Fruit fly (Drosophila melanogaster): Measurements from ENCODE around the gene CG5937.

The CG5937 gene

DNA sequence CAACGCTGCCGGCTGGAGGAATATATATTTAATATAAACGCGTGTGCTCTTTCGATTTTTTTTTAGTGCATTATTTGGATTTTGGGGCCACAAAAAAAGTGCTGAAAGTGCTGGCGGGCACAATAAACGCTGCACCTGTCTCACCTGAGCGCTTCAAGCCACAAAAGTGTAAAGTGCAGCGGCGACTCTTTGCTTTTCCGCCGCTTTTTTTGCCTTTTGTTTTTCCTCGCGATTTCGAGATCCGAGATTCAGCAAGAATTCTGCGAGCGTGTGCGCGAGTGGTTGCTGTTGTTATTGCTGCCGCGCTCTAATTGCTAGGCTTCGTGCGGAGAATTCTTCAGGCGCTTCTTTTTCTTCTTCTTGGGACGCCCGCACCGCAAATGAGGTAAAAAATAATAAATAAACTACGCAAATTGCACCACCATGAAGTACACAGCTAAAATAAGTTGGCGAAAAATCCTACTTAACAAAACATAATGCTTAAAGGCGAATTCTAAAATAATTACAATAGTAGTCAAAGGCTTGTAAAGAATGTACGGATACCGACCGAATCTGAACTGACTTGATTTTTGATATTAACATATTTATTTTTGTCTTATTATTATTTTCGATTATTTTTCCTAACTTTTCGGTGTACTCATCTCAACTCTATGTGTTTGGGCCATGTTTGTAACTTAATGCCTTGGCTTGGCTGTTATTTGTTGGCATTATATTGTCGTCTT, 11.3 kb downstream of the CG5937 start:
- TF ChIP-seq h (optimal IDR thresholded peaks at IDR 0.05) (no peak), Sin3A (optimal IDR thresholded peaks at IDR 0.05) (no peak), ttk (optimal IDR thresholded peaks at IDR 0.05) (no peak), Myc (optimal IDR thresholded peaks at IDR 0.05) (no peak), insv (optimal IDR thresholded peaks at IDR 0.05) (no peak), psq (optimal IDR thresholded peaks at IDR 0.05) (no peak)

DNA sequence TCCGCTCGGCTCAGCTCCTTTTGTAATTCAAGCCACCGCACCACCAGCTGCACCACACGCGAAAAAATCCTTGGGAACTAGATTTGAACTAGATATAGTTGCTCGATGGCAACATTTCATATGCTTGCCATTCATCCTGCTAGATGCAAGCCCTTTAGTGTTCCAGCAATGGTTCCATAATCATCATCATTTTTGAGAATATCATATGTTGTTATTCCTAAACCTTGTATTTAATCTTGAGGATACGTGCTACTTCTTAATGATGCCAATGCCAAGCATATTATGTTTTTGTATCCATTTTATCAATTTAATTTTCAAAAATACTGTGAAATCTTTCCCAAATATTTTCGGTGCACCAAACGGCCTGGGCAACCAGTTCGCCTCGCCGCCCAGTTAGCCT, 13.1 kb downstream of the CG5937 start:
- no peak for TF ChIP-seq insv (optimal IDR thresholded peaks at IDR 0.05)
- no peak for TF ChIP-seq Sin3A (optimal IDR thresholded peaks at IDR 0.05)
- no peak for TF ChIP-seq ttk (optimal IDR thresholded peaks at IDR 0.05)
- TF ChIP-seq Myc (optimal IDR thresholded peaks at IDR 0.05) = no peak
- no peak for TF ChIP-seq psq (optimal IDR thresholded peaks at IDR 0.05)
- TF ChIP-seq h (optimal IDR thresholded peaks at IDR 0.05) = no peak

DNA sequence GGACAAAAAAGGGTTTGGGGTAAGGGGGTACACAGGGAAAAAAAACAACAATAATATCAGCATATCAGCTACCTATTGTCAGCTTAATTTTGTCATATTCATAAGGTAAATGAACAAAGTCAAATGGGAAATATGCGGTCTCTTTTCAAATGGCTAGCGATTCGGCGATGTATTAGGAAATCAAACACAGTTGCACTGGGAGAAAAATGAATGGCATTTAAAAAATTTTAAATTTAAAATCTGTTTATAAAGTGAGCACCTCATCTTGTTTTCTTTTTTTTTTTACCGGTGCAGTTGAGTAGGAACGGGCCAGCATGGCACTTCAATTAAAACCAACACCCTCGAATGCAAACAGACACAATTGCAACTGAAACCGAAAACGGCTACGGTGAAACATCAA, 14.2 kb downstream of the CG5937 start:
- no peak for TF ChIP-seq Sin3A (optimal IDR thresholded peaks at IDR 0.05)
- no peak for TF ChIP-seq ttk (optimal IDR thresholded peaks at IDR 0.05)
- TF ChIP-seq Myc (optimal IDR thresholded peaks at IDR 0.05) = no peak

DNA sequence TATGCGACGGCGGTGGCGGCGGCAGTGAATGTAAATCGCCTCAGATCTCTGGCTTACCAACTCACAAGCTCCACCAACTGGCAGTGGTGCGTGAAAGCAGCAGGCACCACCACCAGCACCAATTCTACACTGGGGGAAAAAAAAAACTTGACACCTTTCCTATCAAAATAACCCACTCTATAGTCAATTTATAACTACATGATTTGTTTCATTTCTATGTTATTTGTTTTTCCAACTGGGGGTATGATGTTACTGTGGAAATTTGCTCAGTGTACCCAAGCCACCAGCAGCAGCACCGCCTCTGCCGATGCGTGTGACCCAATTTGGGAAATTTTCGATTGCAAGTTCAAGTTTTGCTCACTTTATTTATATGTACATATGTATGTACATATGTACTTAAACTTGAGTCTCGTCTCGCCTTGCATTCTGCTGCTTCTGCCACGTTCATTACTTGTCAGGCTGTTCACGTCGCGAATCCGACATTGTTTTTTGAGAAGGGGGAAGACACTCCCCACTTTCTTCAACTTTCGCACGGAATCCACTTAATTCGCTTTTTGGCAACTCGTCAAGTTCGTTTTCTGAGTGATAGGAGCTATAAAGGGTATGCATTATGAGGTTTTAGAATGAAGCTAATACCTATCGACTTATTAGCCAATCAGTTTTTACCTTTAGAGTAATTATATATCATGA, 19.5 kb downstream of the CG5937 start:
- no peak for TF ChIP-seq Sin3A (optimal IDR thresholded peaks at IDR 0.05)
- no peak for TF ChIP-seq insv (optimal IDR thresholded peaks at IDR 0.05)
- no peak for TF ChIP-seq ttk (optimal IDR thresholded peaks at IDR 0.05)
- TF ChIP-seq Myc (optimal IDR thresholded peaks at IDR 0.05) = no peak
- no peak for TF ChIP-seq psq (optimal IDR thresholded peaks at IDR 0.05)
- TF ChIP-seq h (optimal IDR thresholded peaks at IDR 0.05) = no peak

DNA sequence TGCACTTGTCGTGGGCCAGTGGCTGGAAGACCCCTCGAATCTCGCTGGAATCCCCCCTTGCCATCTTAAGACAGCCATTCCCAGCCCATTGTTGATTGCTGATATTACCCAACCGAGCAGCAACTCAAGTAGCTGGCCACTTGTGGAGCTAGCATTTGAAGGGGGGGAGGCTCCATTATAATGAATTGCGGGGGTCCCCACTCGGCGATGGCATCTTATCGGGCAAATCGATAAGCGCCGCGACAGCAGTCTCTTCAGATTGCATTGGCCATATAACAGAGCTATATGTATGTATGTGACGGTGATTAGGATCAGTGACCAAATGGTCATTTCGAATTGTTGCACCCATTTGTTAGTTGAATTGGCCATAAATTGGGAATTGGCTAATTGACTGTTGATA, 22.4 kb downstream of the CG5937 start:
- no peak for TF ChIP-seq psq (optimal IDR thresholded peaks at IDR 0.05)
- no peak for TF ChIP-seq h (optimal IDR thresholded peaks at IDR 0.05)
- no peak for TF ChIP-seq Sin3A (optimal IDR thresholded peaks at IDR 0.05)
- no peak for TF ChIP-seq insv (optimal IDR thresholded peaks at IDR 0.05)
- TF ChIP-seq Myc (optimal IDR thresholded peaks at IDR 0.05) = no peak
- TF ChIP-seq ttk (optimal IDR thresholded peaks at IDR 0.05) = no peak

DNA sequence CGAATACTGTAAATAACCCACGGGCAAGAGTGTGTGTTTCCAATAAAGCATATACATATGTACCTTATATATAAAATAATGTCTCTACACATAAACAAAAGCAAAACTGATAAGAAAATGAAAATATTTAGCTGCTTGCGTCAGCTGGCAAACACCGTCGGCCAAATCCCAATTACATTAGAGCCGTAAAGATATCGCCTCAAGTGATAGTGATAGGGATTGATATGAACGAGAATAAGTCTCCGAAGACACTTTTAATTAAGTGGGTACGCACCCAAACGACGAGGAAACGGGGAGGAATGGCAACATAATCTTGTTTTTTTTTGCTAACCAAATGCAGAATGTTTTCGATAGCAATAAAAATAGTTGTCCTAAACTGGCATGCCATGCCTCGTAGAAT, 24.7 kb downstream of the CG5937 start:
- TF ChIP-seq h (optimal IDR thresholded peaks at IDR 0.05) (no peak), psq (optimal IDR thresholded peaks at IDR 0.05) (no peak), Myc (optimal IDR thresholded peaks at IDR 0.05) (no peak), insv (optimal IDR thresholded peaks at IDR 0.05) (no peak), ttk (optimal IDR thresholded peaks at IDR 0.05) (no peak), Sin3A (optimal IDR thresholded peaks at IDR 0.05) (no peak)

DNA sequence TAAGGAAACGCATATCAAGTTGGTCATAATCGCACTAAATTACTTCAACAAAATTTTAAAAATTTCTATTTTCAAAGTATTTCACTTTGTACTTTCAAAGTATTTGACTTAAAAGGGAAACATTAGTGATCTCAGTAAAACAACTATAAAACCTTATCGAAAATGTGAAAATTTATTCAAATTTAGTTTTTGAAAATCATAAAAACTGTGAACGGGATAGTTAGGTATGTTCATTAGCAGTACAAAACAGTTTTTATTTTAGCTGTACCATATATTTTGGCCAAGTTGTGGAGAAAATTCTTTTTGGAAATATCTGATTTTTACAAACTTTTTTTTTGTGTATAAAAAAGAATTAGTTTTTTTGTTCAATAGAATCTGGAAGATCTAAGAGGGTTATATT, 26.5 kb downstream of the CG5937 start, which contains the start of gene CG43115:
Gene CG43115, minus strand, starts transcription at position 101 of the 400 bp plus-strand sequence.
- no peak for TF ChIP-seq h (optimal IDR thresholded peaks at IDR 0.05)
- TF ChIP-seq psq (optimal IDR thresholded peaks at IDR 0.05) = no peak
- no peak for TF ChIP-seq Myc (optimal IDR thresholded peaks at IDR 0.05)
- no peak for TF ChIP-seq insv (optimal IDR thresholded peaks at IDR 0.05)
- no peak for TF ChIP-seq ttk (optimal IDR thresholded peaks at IDR 0.05)
- no peak for TF ChIP-seq Sin3A (optimal IDR thresholded peaks at IDR 0.05)

DNA sequence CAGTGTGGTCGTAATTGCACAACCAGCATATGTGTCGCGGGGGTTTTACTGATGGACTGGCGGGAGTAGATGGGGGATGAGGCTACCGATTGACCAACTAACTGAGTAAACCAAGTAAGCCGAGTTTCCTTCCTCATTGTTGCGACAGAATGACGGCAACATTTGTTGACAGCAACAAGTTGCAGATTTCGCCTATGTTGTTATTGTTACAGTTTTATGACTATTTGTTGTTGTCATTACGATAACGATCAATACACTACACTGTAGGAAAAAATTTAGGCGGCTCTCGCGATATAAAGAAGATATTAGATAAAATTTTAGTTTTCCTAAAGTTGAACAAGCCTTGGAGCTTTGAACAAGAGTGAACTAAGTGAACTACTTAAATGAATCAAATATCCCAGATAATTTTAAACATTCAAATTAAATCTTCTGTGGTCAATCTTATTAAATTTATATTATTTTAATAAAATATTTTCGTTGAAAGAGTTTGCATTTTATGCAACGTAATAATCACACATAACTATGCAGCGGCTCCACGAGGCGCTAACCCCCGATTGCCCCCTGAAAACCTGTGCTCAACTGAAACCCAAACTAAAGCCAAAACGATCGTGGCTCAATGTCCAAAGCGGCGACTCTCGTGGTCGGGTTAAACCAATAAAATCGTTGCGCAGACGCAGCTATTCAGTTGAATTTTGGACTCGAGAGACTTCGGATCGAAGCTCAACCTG, 27.6 kb downstream of the CG5937 start, which contains the start of gene CG5928:
Gene CG5928, plus strand, starts transcription at position 678 of the 728 bp plus-strand sequence.
- no peak for TF ChIP-seq psq (optimal IDR thresholded peaks at IDR 0.05)
- no peak for TF ChIP-seq h (optimal IDR thresholded peaks at IDR 0.05)

DNA sequence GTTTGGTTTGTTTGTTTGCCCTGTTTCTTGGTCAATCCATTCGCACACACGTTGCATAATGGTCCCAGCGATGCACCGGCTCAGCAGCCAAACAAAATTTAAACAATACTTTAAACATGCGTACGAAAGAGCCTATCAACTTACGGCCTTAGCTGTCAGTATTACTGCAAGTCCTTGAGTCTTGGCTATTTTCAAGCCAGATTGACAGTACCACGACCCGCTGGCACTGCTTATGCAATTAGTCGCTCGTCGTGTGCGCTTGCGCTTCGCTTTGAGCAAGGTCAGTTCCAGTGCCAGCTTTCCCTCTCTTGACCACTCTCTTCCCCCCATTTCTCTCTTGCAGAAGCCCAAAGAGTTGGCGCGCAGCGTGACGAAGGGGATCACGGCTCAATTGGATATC, 28.9 kb downstream of the CG5937 start:
- TF ChIP-seq h (optimal IDR thresholded peaks at IDR 0.05) = no peak
- TF ChIP-seq psq (optimal IDR thresholded peaks at IDR 0.05) = no peak

DNA sequence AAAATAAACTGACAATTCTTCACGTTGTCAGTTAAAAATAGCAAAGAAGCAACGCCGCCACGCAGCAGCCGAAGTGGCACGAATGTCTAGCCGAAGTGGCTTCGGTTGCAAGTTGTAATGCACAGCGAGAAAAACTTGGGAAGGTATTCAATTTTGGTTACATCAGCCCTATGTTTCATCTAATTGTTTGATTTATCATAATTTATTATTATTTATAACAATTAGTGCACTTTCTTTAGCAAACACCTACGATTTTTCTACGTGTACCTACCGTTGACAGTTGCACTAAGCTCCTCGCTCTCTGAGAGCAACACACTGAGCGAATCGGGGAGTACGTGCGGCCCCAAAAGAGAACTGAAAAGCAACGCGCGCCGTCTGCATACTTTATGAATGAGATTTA, 35.0 kb downstream of the CG5937 start, which contains the start of gene Tsp5D:
Gene Tsp5D, minus strand, starts transcription at position 13 of the 400 bp plus-strand sequence.
- TF ChIP-seq ttk (optimal IDR thresholded peaks at IDR 0.05) (no peak), psq (optimal IDR thresholded peaks at IDR 0.05) (no peak), h (optimal IDR thresholded peaks at IDR 0.05) (no peak), Myc (optimal IDR thresholded peaks at IDR 0.05) (no peak), Sin3A (optimal IDR thresholded peaks at IDR 0.05) (no peak), insv (optimal IDR thresholded peaks at IDR 0.05) (no peak)

DNA sequence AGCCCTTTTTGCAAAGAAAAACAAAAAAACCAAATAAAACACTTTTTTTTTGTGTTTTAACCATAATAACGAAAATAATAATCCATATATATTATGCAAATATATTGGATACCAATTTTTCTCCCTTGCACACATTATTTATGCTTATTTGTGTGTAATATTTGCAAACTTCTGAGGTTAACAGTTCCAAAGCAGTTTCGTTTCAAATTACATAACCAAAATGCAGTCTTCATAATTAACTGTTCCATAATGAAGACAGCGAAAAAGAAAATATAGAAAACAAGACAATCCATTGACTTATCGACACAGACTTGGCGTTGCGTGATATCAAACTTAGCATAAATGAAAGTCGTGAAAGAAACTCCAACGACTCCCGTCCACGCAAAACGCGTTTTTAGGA, 35.8 kb downstream of the CG5937 start:
- TF ChIP-seq ttk (optimal IDR thresholded peaks at IDR 0.05) (no peak), h (optimal IDR thresholded peaks at IDR 0.05) (no peak), insv (optimal IDR thresholded peaks at IDR 0.05) (no peak), Sin3A (optimal IDR thresholded peaks at IDR 0.05) (no peak), psq (optimal IDR thresholded peaks at IDR 0.05) (no peak), Myc (optimal IDR thresholded peaks at IDR 0.05) (no peak)

DNA sequence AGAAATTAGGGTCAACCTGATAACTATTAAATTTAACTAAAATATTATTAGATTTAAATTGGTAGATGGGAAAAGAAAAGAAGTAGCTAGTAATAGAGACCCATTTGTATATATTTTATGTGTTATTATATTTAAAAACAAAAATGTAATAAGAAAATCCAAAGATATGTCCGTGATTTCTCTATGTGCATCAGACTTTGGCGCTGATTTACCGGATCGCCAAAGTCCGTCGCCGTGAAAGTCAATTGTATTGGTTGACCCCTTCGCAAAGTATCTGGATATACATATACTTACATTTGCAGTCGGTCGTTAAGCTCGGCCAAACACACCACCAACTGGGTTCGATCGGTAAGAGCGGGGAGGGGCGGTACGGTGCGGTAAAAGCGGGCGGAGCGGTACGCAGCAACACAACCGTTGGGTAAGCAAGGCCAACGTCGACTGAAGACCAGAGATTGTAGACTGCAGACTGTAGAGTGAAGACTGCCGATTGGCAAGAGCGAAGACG, 37.3 kb downstream of the CG5937 start:
- TF ChIP-seq insv (optimal IDR thresholded peaks at IDR 0.05) (no peak), ttk (optimal IDR thresholded peaks at IDR 0.05) (no peak), psq (optimal IDR thresholded peaks at IDR 0.05) (no peak)

All from Kc167 (cell line).